Worm (Caenorhabditis elegans) whole organism, L4 larva: ENCODE results near the gene flp-19.

Source experiments
- D1046.2 ChIP-seq: fragments of 200-800 bp; sonication (Bioruptor generic); IDR thresholded peaks from 2 replicates; pipeline ENCODE4 v1.3.6; 2022; ENCODE audit warnings: missing genetic modification characterization, missing compliant biosample characterization
- F10B5.3 ChIP-seq: sonication (generic microtip); optimal IDR thresholded peaks from 2 replicates; lab custom pipeline; 2016; ENCODE audit warnings: mild to moderate bottlenecking, missing genetic modification characterization, missing compliant biosample characterization
- F44E2.7 ChIP-seq: fragments of 200-800 bp; sonication (Bioruptor generic); IDR thresholded peaks from 2 replicates; pipeline ENCODE4 v2.1.2; 2022; ENCODE audit warnings: missing genetic modification characterization, missing compliant biosample characterization
- Y48G9A.11 ChIP-seq: fragments of 200-800 bp; sonication (Bioruptor generic); IDR thresholded peaks from 2 replicates; pipeline ENCODE4 v1.3.6; 2022; ENCODE audit warnings: missing genetic modification reagents, missing genetic modification characterization, missing compliant biosample characterization
- Y5F2A.4 ChIP-seq: fragments of 200-800 bp; sonication (Bioruptor generic); optimal IDR thresholded peaks from 2 replicates; lab custom pipeline; 2018; ENCODE audit warnings: mild to moderate bottlenecking, missing genetic modification characterization, missing compliant biosample characterization
- ZK337.2 ChIP-seq: fragments of 200-800 bp; sonication (Bioruptor generic); IDR thresholded peaks from 2 replicates; pipeline ENCODE4 v1.3.6; 2022; ENCODE audit warnings: missing genetic modification reagents, missing genetic modification characterization, missing compliant biosample characterization
- aha-1 ChIP-seq: fragments of 150-350 bp; peaks from one replicate; lab custom pipeline; 2014; ENCODE audit warnings: missing biosample characterization, missing genetic modification characterization
- ama-1 ChIP-seq: fragments of 150-350 bp; optimal IDR thresholded peaks from 2 replicates; lab custom pipeline; 2014; ENCODE audit warnings: inconsistent platforms, mixed read lengths
- attf-4 ChIP-seq: sonication (generic microtip); optimal IDR thresholded peaks from 3 replicates; lab custom pipeline; 2017; ENCODE audit warnings: missing biosample characterization, missing genetic modification characterization
- ceh-62 ChIP-seq: sonication (generic microtip); optimal IDR thresholded peaks from 2 replicates; lab custom pipeline; 2017; ENCODE audit warnings: missing biosample characterization, missing genetic modification characterization
- ces-1 ChIP-seq: fragments of 150-350 bp; sonication (generic microtip); optimal IDR thresholded peaks from 4 replicates; lab custom pipeline; 2014; ENCODE audit warnings: missing biosample characterization, missing genetic modification reagents, missing genetic modification characterization
- cey-2 ChIP-seq: sonication (generic microtip); optimal IDR thresholded peaks from 3 replicates; lab custom pipeline; 2017; ENCODE audit warnings: missing genetic modification characterization, mild to moderate bottlenecking, missing compliant biosample characterization, antibody characterized with exemption, borderline replicate concordance; ENCODE audit not compliant: insufficient read depth
- ctbp-1 ChIP-seq: fragments of 200-800 bp; sonication (Bioruptor generic); IDR thresholded peaks from 2 replicates; pipeline ENCODE4 v1.3.6; 2022; ENCODE audit warnings: missing genetic modification reagents, missing genetic modification characterization, missing compliant biosample characterization
- daf-16 ChIP-seq, 3 experiments: sonication (generic microtip); optimal IDR thresholded peaks; 2 replicates each; lab custom pipeline; 2016 to 2017; ENCODE audit warnings: missing genetic modification characterization in 3 of 3, missing genetic modification reagents in 3 of 3, mild to moderate bottlenecking in 2 of 3, missing compliant biosample characterization in 2 of 3, missing biosample characterization in 1 of 3, moderate library complexity in 1 of 3
- dmd-8 ChIP-seq: fragments of 200-800 bp; sonication (Bioruptor generic); IDR thresholded peaks from 2 replicates; pipeline ENCODE4 v1.3.6; 2022; ENCODE audit warnings: missing genetic modification characterization, missing compliant biosample characterization
- fkh-10 ChIP-seq: fragments of 150-350 bp; optimal IDR thresholded peaks from 2 replicates; lab custom pipeline; 2014; ENCODE audit warnings: missing biosample characterization, missing genetic modification reagents, missing genetic modification characterization
- gei-8 ChIP-seq: fragments of 200-800 bp; sonication (Bioruptor generic); optimal IDR thresholded peaks from 2 replicates; lab custom pipeline; 2018; ENCODE audit warnings: mild to moderate bottlenecking, missing genetic modification characterization, missing compliant biosample characterization
- hlh-30 ChIP-seq: sonication (generic microtip); optimal IDR thresholded peaks from 2 replicates; lab custom pipeline; 2017; ENCODE audit warnings: antibody characterized with exemption, mild to moderate bottlenecking, missing genetic modification characterization, missing compliant biosample characterization; ENCODE audit not compliant: insufficient read depth
- hmg-1.1 ChIP-seq: fragments of 200-800 bp; sonication (Bioruptor generic); IDR thresholded peaks from 2 replicates; pipeline ENCODE4 v1.3.6; 2022; ENCODE audit warnings: missing genetic modification reagents, missing genetic modification characterization, missing compliant biosample characterization
- lin-13 ChIP-seq: fragments of 150-350 bp; optimal IDR thresholded peaks from 2 replicates; lab custom pipeline; 2014; ENCODE audit warnings: missing biosample characterization, missing genetic modification reagents, missing genetic modification characterization
- lin-15B ChIP-seq: fragments of 150-350 bp; sonication (generic microtip); optimal IDR thresholded peaks from 3 replicates; lab custom pipeline; 2014; ENCODE audit warnings: missing biosample characterization, missing genetic modification characterization
- lin-29 ChIP-seq: fragments of 200-800 bp; sonication (Bioruptor generic); IDR thresholded peaks from 2 replicates; pipeline ENCODE4 v1.3.6; 2022; ENCODE audit warnings: missing genetic modification reagents, missing genetic modification characterization, missing compliant biosample characterization
- lin-38 ChIP-seq: fragments of 200-800 bp; sonication (Bioruptor generic); IDR thresholded peaks from 2 replicates; pipeline ENCODE4 v1.3.6; 2022; ENCODE audit warnings: missing genetic modification reagents, missing genetic modification characterization, missing compliant biosample characterization
- lsy-2 ChIP-seq, 2 experiments: fragments of 150-350 bp in 1 of 2; sonication (generic microtip) in 1 of 2; optimal IDR thresholded peaks; 2 replicates each; lab custom pipeline; 2014 to 2017; ENCODE audit warnings: missing biosample characterization in 2 of 2, missing genetic modification characterization in 2 of 2
- mdt-29 ChIP-seq: fragments of 200-800 bp; sonication (Bioruptor generic); IDR thresholded peaks from 2 replicates; pipeline ENCODE4 v1.3.6; 2022; ENCODE audit warnings: missing genetic modification reagents, missing genetic modification characterization, missing compliant biosample characterization
- mxl-2 ChIP-seq: fragments of 200-800 bp; sonication (Bioruptor generic); conservative IDR thresholded peaks from 2 replicates; pipeline ENCODE4 v1.3.6; 2022; ENCODE audit warnings: missing genetic modification reagents, missing genetic modification characterization, missing compliant biosample characterization
- nhr-11 ChIP-seq: fragments of 150-350 bp; optimal IDR thresholded peaks from 2 replicates; lab custom pipeline; 2014; ENCODE audit warnings: missing biosample characterization, missing genetic modification characterization
- nhr-28 ChIP-seq: fragments of 150-350 bp; optimal IDR thresholded peaks from 2 replicates; lab custom pipeline; 2014; ENCODE audit warnings: missing biosample characterization, missing genetic modification characterization
- nhr-41 ChIP-seq: fragments of 200-800 bp; sonication (Bioruptor generic); IDR thresholded peaks from 2 replicates; pipeline ENCODE4 v1.3.6; 2022; ENCODE audit warnings: missing genetic modification reagents, missing genetic modification characterization, missing compliant biosample characterization
- nhr-6 ChIP-seq: fragments of 150-350 bp; optimal IDR thresholded peaks from 2 replicates; lab custom pipeline; 2014; ENCODE audit warnings: missing biosample characterization, missing genetic modification characterization
- pha-4 ChIP-seq, 2 experiments: fragments of 150-350 bp in 1 of 2; fragments of 200-800 bp in 1 of 2; sonication (Bioruptor generic) in 1 of 2; IDR thresholded peaks in 1 of 2; optimal IDR thresholded peaks in 1 of 2; 2 replicates each; pipeline versions ENCODE4 v1.3.6 to Lab custom; 2014 to 2022; ENCODE audit warnings: missing genetic modification characterization in 2 of 2, missing genetic modification reagents in 2 of 2, missing biosample characterization in 1 of 2, missing compliant biosample characterization in 1 of 2
- sdz-12 ChIP-seq: fragments of 200-800 bp; sonication (Bioruptor generic); optimal IDR thresholded peaks from 2 replicates; lab custom pipeline; 2018; ENCODE audit warnings: mild to moderate bottlenecking, missing genetic modification characterization, missing compliant biosample characterization
- set-16 ChIP-seq: fragments of 200-800 bp; sonication (Bioruptor generic); IDR thresholded peaks from 2 replicates; pipeline ENCODE4 v1.3.6; 2022; ENCODE audit warnings: missing genetic modification reagents, missing genetic modification characterization, missing compliant biosample characterization
- skn-1 ChIP-seq: fragments of 150-350 bp; optimal IDR thresholded peaks from 2 replicates; lab custom pipeline; 2014; ENCODE audit warnings: missing biosample characterization, missing genetic modification characterization
- spr-1 ChIP-seq: sonication (generic microtip); optimal IDR thresholded peaks from 2 replicates; lab custom pipeline; 2016; ENCODE audit warnings: mild to moderate bottlenecking, missing genetic modification characterization, missing compliant biosample characterization
- tag-97 ChIP-seq: fragments of 200-800 bp; sonication (Bioruptor generic); IDR thresholded peaks from 2 replicates; pipeline ENCODE4 v1.3.6; 2022; ENCODE audit warnings: missing genetic modification characterization, missing compliant biosample characterization
- unc-62 ChIP-seq, 3 experiments: fragments of 150-350 bp in 1 of 3; sonication (generic microtip); optimal IDR thresholded peaks in 2 of 3; peaks in 1 of 3; 1 replicate in 1 of 3; 2 replicates in 2 of 3; lab custom pipeline; 2014 to 2017; ENCODE audit warnings: missing biosample characterization in 3 of 3, missing genetic modification characterization in 3 of 3, missing genetic modification reagents in 3 of 3, missing genotype in 1 of 3
- zfp-2 ChIP-seq: sonication (generic microtip); optimal IDR thresholded peaks from 2 replicates; lab custom pipeline; 2016; ENCODE audit warnings: mild to moderate bottlenecking, missing genetic modification characterization, missing compliant biosample characterization
- zip-2 ChIP-seq: fragments of 150-350 bp; optimal IDR thresholded peaks from 2 replicates; lab custom pipeline; 2014; ENCODE audit warnings: missing biosample characterization, missing genetic modification characterization
- ztf-11 ChIP-seq: fragments of 150-350 bp; optimal IDR thresholded peaks from 2 replicates; lab custom pipeline; 2014; ENCODE audit warnings: missing biosample characterization, missing genetic modification characterization
- ztf-7 ChIP-seq: fragments of 150-350 bp; optimal IDR thresholded peaks from 2 replicates; lab custom pipeline; 2014; ENCODE audit warnings: missing biosample characterization, missing genetic modification characterization

flp-19 gene

ce11 chrX:10619554-10620199 is 15.2 kb downstream of the flp-19 start:
- TF ChIP-seq aha-1 (peak; percentile 84), pha-4 (GFP tag; IDR thresholded peaks at IDR 0.05; lab: Robert Waterston, UW) (no peak), pha-4 (tag; optimal IDR thresholded peaks at IDR 0.05; lab: Kevin White, UChicago) (no peak), attf-4 (tag; lab: Kevin White, UChicago) (no peak), ZK337.2 (GFP tag; lab: Robert Waterston, UW) (no peak), tag-97 (GFP tag; lab: Robert Waterston, UW) (no peak), Y48G9A.11 (GFP tag; lab: Robert Waterston, UW) (no peak), ces-1 (peak; percentile 55), lin-29 (GFP tag; lab: Robert Waterston, UW) (no peak), set-16 (GFP tag; lab: Robert Waterston, UW) (no peak), ctbp-1 (no peak), ztf-7 (tag; lab: Kevin White, UChicago) (no peak), skn-1 (no peak), ceh-62 (tag; lab: Kevin White, UChicago) (no peak), sdz-12 (no peak), mdt-29 (GFP tag; lab: Robert Waterston, UW) (no peak)

DNA sequence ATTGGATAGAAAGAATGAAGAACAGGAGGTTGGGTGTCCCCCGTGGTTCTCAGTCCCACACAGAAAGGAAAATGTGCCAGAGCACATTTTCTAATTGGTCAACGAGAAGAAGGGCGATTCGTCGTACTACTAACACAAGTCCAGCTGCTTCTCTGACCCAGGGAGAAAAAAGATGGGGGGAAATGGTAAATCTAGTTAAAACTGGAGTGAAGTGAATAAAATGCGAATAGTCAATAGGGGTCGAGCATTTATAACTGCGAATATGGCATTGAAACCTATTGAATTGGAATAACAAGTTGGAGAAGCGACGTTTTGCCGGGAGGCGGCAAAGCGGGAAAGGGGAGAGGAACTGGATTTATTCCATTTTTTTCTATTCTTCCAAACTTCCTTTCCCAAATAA is 18.1 kb downstream of the flp-19 start:
- TF ChIP-seq nhr-11 (tag; lab: Kevin White, UChicago) (no peak), unc-62 (GFP tag; optimal IDR thresholded peaks at IDR 0.05 in 1 of 2; lab: Kevin White, UChicago) (peak in 1 of 2 experiments; percentile 21), unc-62 (tag; optimal IDR thresholded peaks at IDR 0.05; lab: Kevin White, UChicago) (no peak)

- TF ChIP-seq hlh-30 (tag; lab: Kevin White, UChicago) = peak; percentile 51
- TF ChIP-seq D1046.2 (GFP tag; lab: Robert Waterston, UW) = no peak
- no peak for TF ChIP-seq pha-4 (GFP tag; IDR thresholded peaks at IDR 0.05; lab: Robert Waterston, UW)
- no peak for TF ChIP-seq pha-4 (tag; optimal IDR thresholded peaks at IDR 0.05; lab: Kevin White, UChicago)
- TF ChIP-seq unc-62 (GFP tag; optimal IDR thresholded peaks at IDR 0.05 in 1 of 2; lab: Kevin White, UChicago) = peak in 1 of 2 experiments; percentile 84
- no peak for TF ChIP-seq unc-62 (tag; optimal IDR thresholded peaks at IDR 0.05; lab: Kevin White, UChicago)
- TF ChIP-seq, all 104 proteins: peak for 2
Observed at ce11 chrX:10623119-10623518, 18.6 kb downstream of the flp-19 start.

ce11 chrX:10624157-10624623 is 19.7 kb downstream of the flp-19 start, which contains the start of gene abl-1:
TSS of gene abl-1 (minus strand) at chrX:10624207.
- TF ChIP-seq F10B5.3 (tag; lab: Kevin White, UChicago) (no peak), spr-1 (tag; lab: Kevin White, UChicago) (no peak), nhr-6 (peak; percentile 28), pha-4 (GFP tag; IDR thresholded peaks at IDR 0.05; lab: Robert Waterston, UW) (no peak), pha-4 (tag; optimal IDR thresholded peaks at IDR 0.05; lab: Kevin White, UChicago) (peak; percentile 3), zip-2 (no peak), mxl-2 (GFP tag; lab: Robert Waterston, UW) (no peak), lin-15B (tag; lab: Kevin White, UChicago) (no peak), unc-62 (GFP tag; optimal IDR thresholded peaks at IDR 0.05 in 1 of 2; lab: Kevin White, UChicago) (peak in 1 of 2 experiments; percentile 88), unc-62 (tag; optimal IDR thresholded peaks at IDR 0.05; lab: Kevin White, UChicago) (no peak), nhr-41 (GFP tag; lab: Robert Waterston, UW) (no peak), hmg-1.1 (GFP tag; lab: Robert Waterston, UW) (peak; percentile 42; the same call in 1 of the 2 replicates), dmd-8 (GFP tag; lab: Robert Waterston, UW) (no peak), gei-8 (GFP tag; lab: Kevin White, UChicago) (no peak), F44E2.7 (GFP tag; lab: Robert Waterston, UW) (no peak), hlh-30 (tag; lab: Kevin White, UChicago) (no peak), tag-97 (GFP tag; lab: Robert Waterston, UW) (no peak), lsy-2 (tag; optimal IDR thresholded peaks at IDR 0.05; lab: Kevin White, UChicago) (peak in 1 of 2 experiments; percentile 43), ces-1 (no peak), ama-1 (lab: Kevin White, UChicago) (no peak), lin-13 (no peak), lin-38 (GFP tag; lab: Robert Waterston, UW) (peak; percentile 82), fkh-10 (no peak), Y48G9A.11 (GFP tag; lab: Robert Waterston, UW) (no peak), nhr-28 (tag; lab: Kevin White, UChicago) (peak; percentile 17), zfp-2 (tag; lab: Kevin White, UChicago) (no peak), set-16 (GFP tag; lab: Robert Waterston, UW) (no peak), Y5F2A.4 (GFP tag; lab: Kevin White, UChicago) (no peak), ztf-11 (no peak), cey-2 (tag; lab: Kevin White, UChicago) (no peak), daf-16 (GFP tag; optimal IDR thresholded peaks at IDR 0.05; lab: Kevin White, UChicago) (no peak), daf-16 (tag; optimal IDR thresholded peaks at IDR 0.05; lab: Kevin White, UChicago) (no peak)
